Worm (Caenorhabditis elegans) whole organism, late embryonic: ENCODE measurements around the gene nhr-185.

ENCODE experiments used
- F13H6.1 ChIP-seq: sonication (generic microtip); optimal IDR thresholded peaks from 2 replicates; lab custom pipeline; 2016; ENCODE audit warnings: missing genetic modification characterization, missing compliant biosample characterization
- Y22D7AL.16 ChIP-seq: sonication (generic microtip); optimal IDR thresholded peaks from 2 replicates; lab custom pipeline; 2016; ENCODE audit warnings: missing genetic modification characterization, missing compliant biosample characterization
- ceh-45 ChIP-seq: fragments of 200-800 bp; sonication (Bioruptor generic); IDR thresholded peaks from 2 replicates; pipeline ENCODE4 v1.3.6; 2022; ENCODE audit warnings: missing genetic modification reagents, missing genetic modification characterization, missing compliant biosample characterization
- fax-1 ChIP-seq: sonication (generic microtip); optimal IDR thresholded peaks from 2 replicates; lab custom pipeline; 2016; ENCODE audit warnings: missing genotype, missing genetic modification characterization, missing compliant biosample characterization
- fkh-10 ChIP-seq: fragments of 150-350 bp; optimal IDR thresholded peaks from 2 replicates; lab custom pipeline; 2014; ENCODE audit warnings: missing biosample characterization, missing genetic modification reagents, missing genetic modification characterization
- nhr-11 ChIP-seq: fragments of 150-350 bp; optimal IDR thresholded peaks from 2 replicates; lab custom pipeline; 2014; ENCODE audit warnings: missing biosample characterization, missing genetic modification characterization
- npax-4 ChIP-seq: sonication (generic microtip); optimal IDR thresholded peaks from 2 replicates; lab custom pipeline; 2016; ENCODE audit warnings: missing genetic modification characterization, missing compliant biosample characterization
- pqm-1 ChIP-seq: sonication (generic microtip); optimal IDR thresholded peaks from 2 replicates; lab custom pipeline; 2016; ENCODE audit warnings: missing genetic modification characterization, missing compliant biosample characterization
- tbx-2 ChIP-seq: sonication (generic microtip); optimal IDR thresholded peaks from 2 replicates; lab custom pipeline; 2016; ENCODE audit warnings: missing genetic modification characterization, missing compliant biosample characterization
- unc-86 ChIP-seq: sonication (generic microtip); optimal IDR thresholded peaks from 2 replicates; lab custom pipeline; 2016; ENCODE audit warnings: missing genetic modification characterization, missing compliant biosample characterization

- no peak for TF ChIP-seq Y22D7AL.16 (tag; lab: Kevin White, UChicago)
- no peak for TF ChIP-seq fkh-10 (GFP tag; lab: Kevin White, UChicago)
- TF ChIP-seq pqm-1, result no peak
- no peak for TF ChIP-seq F13H6.1 (tag; lab: Kevin White, UChicago)
- TF ChIP-seq ceh-45 (GFP tag; lab: Robert Waterston, UW), result no peak
- no peak for TF ChIP-seq unc-86 (tag; lab: Kevin White, UChicago)
- TF ChIP-seq tbx-2 (tag; lab: Kevin White, UChicago), result no peak
- TF ChIP-seq npax-4, result no peak
- no peak for TF ChIP-seq nhr-11 (tag; lab: Kevin White, UChicago)
- TF ChIP-seq fax-1 (tag; lab: Kevin White, UChicago), result no peak
Observed at ce11 chrV:3878223-3878622, 31.1 kb upstream of the nhr-185 start, which contains the start of gene nhr-159.
